Fruit fly (Drosophila melanogaster): ENCODE results near the gene okr.

The okr gene

dm6 chr2L:2976829-2977228 lies 15.7 kb downstream of the okr start, which contains the start of the genes CG9641 and CG3165 (continued):
- peak; percentile 53 for TF ChIP-seq CG9876 (GFP tag; optimal IDR thresholded peaks at IDR 0.05)
- TF ChIP-seq gsb (GFP tag; IDR thresholded peaks at IDR 0.05): peak; percentile 66; the same call in 1 of the 2 replicates
- peak; percentile 74 for TF ChIP-seq emc (GFP tag; optimal IDR thresholded peaks at IDR 0.05)
- TF ChIP-seq Eip74EF (GFP tag; optimal IDR thresholded peaks at IDR 0.05): no peak
- TF ChIP-seq rib (GFP tag; IDR thresholded peaks at IDR 0.05): no peak
- TF ChIP-seq H2.0 (GFP tag; IDR thresholded peaks at IDR 0.05): peak; percentile 76
- TF ChIP-seq CG18619 (GFP tag; optimal IDR thresholded peaks at IDR 0.05): peak; percentile 77
- peak; percentile 52 for TF ChIP-seq schlank (tag; optimal IDR thresholded peaks at IDR 0.05)
- peak; percentile 98 for TF ChIP-seq hbn (GFP tag; IDR thresholded peaks at IDR 0.05; ENCODE audit: partially characterized antibody)
- peak; percentile 65; the same call in 1 of the 2 replicates for TF ChIP-seq CG32767 (GFP tag; IDR thresholded peaks at IDR 0.05)
- TF ChIP-seq zfh2 (GFP tag; optimal IDR thresholded peaks at IDR 0.05): peak; percentile 88
- no peak for TF ChIP-seq CG6254 (GFP tag; optimal IDR thresholded peaks at IDR 0.05)
- peak; percentile 78 for TF ChIP-seq CG13123 (GFP tag; optimal IDR thresholded peaks at IDR 0.05)
- peak; percentile 47 for TF ChIP-seq CG6765 (GFP tag; optimal IDR thresholded peaks at IDR 0.05)
- TF ChIP-seq CG31365 (tag; optimal IDR thresholded peaks at IDR 0.05): no peak
- TF ChIP-seq CG3407 (GFP tag; optimal IDR thresholded peaks at IDR 0.05): no peak
- peak; percentile 68 for TF ChIP-seq kah (GFP tag; optimal IDR thresholded peaks at IDR 0.05)
- TF ChIP-seq CG17359 (tag; optimal IDR thresholded peaks at IDR 0.05): peak; percentile 72
- no peak for TF ChIP-seq aop (GFP tag; IDR thresholded peaks at IDR 0.05)
- TF ChIP-seq unpg (GFP tag; optimal IDR thresholded peaks at IDR 0.05): peak; percentile 79
- peak; percentile 75 for TF ChIP-seq onecut (GFP tag; IDR thresholded peaks at IDR 0.05)
- TF ChIP-seq peb (GFP tag; IDR thresholded peaks at IDR 0.05): peak; percentile 73
- peak; percentile 86 for TF ChIP-seq zfh1 (GFP tag; IDR thresholded peaks at IDR 0.05)
- TF ChIP-seq CG6683 (GFP tag; optimal IDR thresholded peaks at IDR 0.05): peak; percentile 58
- peak; percentile 84 for TF ChIP-seq dysf (GFP tag; IDR thresholded peaks at IDR 0.05)
- peak; percentile 99 for TF ChIP-seq sna (GFP tag; IDR thresholded peaks at IDR 0.05; ENCODE audit: partially characterized antibody)
- TF ChIP-seq sima (GFP tag; optimal IDR thresholded peaks at IDR 0.05): peak; percentile 10
- TF ChIP-seq crp (GFP tag; optimal IDR thresholded peaks at IDR 0.05): peak in 1 of 2 experiments; percentile 46
- peak in 1 of 2 experiments; percentile 29 for TF ChIP-seq tll (GFP tag; optimal IDR thresholded peaks at IDR 0.05)
- peak; percentile 81 for TF ChIP-seq vvl (GFP tag; IDR thresholded peaks at IDR 0.05)
- TF ChIP-seq ham (GFP tag; IDR thresholded peaks at IDR 0.05): peak; percentile 20; the same call in 1 of the 2 replicates
- peak; percentile 91 for TF ChIP-seq chn (GFP tag; optimal IDR thresholded peaks at IDR 0.05)
- peak; percentile 91 for TF ChIP-seq Hsf (GFP tag; optimal IDR thresholded peaks at IDR 0.05)
- TF ChIP-seq dmrt11E (tag; optimal IDR thresholded peaks at IDR 0.05): peak; percentile 84
- TF ChIP-seq zen2 (GFP tag; IDR thresholded peaks at IDR 0.05; ENCODE audit: partially characterized antibody): peak; percentile 97
- TF ChIP-seq phol (tag; optimal IDR thresholded peaks at IDR 0.05): peak; percentile 88
- peak; percentile 75 for TF ChIP-seq oc (tag; optimal IDR thresholded peaks at IDR 0.05)
- no peak for TF ChIP-seq sc (optimal IDR thresholded peaks at IDR 0.05)
- no peak for TF ChIP-seq sc (GFP tag; optimal IDR thresholded peaks at IDR 0.05)
- peak; percentile 98 for TF ChIP-seq CG34224 (GFP tag; IDR thresholded peaks at IDR 0.05; ENCODE audit: partially characterized antibody)
- peak; percentile 90 for TF ChIP-seq HLH4C (GFP tag; IDR thresholded peaks at IDR 0.05; ENCODE audit: partially characterized antibody)
- TF ChIP-seq Dad (GFP tag; optimal IDR thresholded peaks at IDR 0.05): peak; percentile 90
- TF ChIP-seq CG11560 (tag; IDR thresholded peaks at IDR 0.05): peak; percentile 72; the same call in 2 of the 3 replicates
- peak; percentile 75 for TF ChIP-seq CG17186 (GFP tag; optimal IDR thresholded peaks at IDR 0.05)
- peak; percentile 90 for TF ChIP-seq tna (GFP tag; IDR thresholded peaks at IDR 0.05; ENCODE audit: partially characterized antibody)
- no peak for TF ChIP-seq corto (GFP tag; optimal IDR thresholded peaks at IDR 0.05)
- peak; percentile 71 for TF ChIP-seq twi (tag; optimal IDR thresholded peaks at IDR 0.05)
- TF ChIP-seq hkb (optimal IDR thresholded peaks at IDR 0.05): no peak
- TF ChIP-seq hkb (GFP tag; IDR thresholded peaks at IDR 0.05): peak; percentile 85
- peak; percentile 72 for TF ChIP-seq CG2116 (GFP tag; optimal IDR thresholded peaks at IDR 0.05)
